Worm (Caenorhabditis elegans) whole organism, L4/young adult: Measurements from ENCODE around the gene F42A10.7.

ENCODE experiments used
- W03F9.2 ChIP-seq: fragments of 150-350 bp; optimal IDR thresholded peaks from 2 replicates; lab custom pipeline; 2014; ENCODE audit warnings: missing biosample characterization, missing genetic modification characterization
- dao-5 ChIP-seq: sonication (generic microtip); optimal IDR thresholded peaks from 2 replicates; lab custom pipeline; 2016; ENCODE audit warnings: missing genotype, missing genetic modification characterization, moderate library complexity, missing compliant biosample characterization
- him-1 ChIP-seq: sonication (generic microtip); optimal IDR thresholded peaks from 2 replicates; lab custom pipeline; 2016; ENCODE audit warnings: missing genotype, missing genetic modification reagents, missing genetic modification characterization, missing compliant biosample characterization

DNA sequence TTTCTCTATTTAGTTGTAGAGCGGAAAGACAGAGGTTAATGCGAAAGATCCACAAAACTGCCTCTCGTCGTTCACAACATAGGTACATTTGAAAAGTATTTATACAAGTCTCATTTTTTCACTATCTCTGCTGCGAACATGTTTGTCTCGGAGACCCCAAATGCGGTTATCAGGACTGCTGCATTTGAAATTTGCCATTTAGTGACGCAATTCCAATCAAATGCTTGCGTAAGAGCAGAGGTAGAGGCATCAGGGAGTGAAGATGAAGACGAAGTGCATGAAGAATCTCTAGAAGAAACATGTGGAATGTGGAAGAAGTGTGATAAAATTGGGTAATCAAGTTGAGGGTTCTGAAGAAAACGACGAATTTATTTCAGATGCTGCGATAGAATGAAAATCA, 44.4 kb downstream of the F42A10.7 start:
- no peak for TF ChIP-seq dao-5 (tag; lab: Kevin White, UChicago)
- no peak for TF ChIP-seq W03F9.2 (tag; lab: Kevin White, UChicago)
- no peak for TF ChIP-seq him-1
